Worm (Caenorhabditis elegans): ENCODE measurements around the gene K11H12.3.
A peak's percentile ranks its signal among the peaks of the same experiment; 100 is the strongest.

The K11H12.3 gene

DNA sequence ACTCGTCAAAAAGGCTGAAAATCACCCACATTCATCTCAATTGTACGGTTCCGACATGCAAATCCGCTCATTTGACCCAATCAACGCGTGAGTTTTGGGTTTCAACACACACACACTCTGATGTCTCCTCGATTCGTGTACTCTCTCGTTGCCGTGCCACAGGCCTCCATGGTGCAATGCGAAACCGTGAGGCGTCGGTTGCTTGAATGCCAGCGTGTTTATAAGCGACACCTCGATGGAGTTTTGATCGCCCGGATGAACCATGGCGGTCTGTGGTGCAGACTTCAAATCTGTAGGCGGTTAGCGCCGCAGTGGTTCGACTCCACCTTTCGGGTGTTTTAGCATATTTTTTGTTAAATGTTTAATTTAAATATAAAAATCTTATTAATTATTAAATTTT, 15.3 kb downstream of the K11H12.3 start (continued):
- TF ChIP-seq T26A8.4 (GFP tag; IDR thresholded peaks at IDR 0.05) (peak; percentile 37; the same call in 1 of the 2 replicates), madf-5 (GFP tag; IDR thresholded peaks at IDR 0.05) (no peak)

- TF ChIP-seq egl-43 (GFP tag; IDR thresholded peaks at IDR 0.05) (0 out of 2 replicates have a peak, but pooled peaks have one; percentile 6), ZK337.2 (GFP tag; IDR thresholded peaks at IDR 0.05) (no peak), set-16 (GFP tag; IDR thresholded peaks at IDR 0.05) (peak; percentile 69), php-3 (GFP tag; IDR thresholded peaks at IDR 0.05) (no peak), pqm-1 (tag; optimal IDR thresholded peaks at IDR 0.05) (no peak)
These were observed 16.2 kb downstream of the K11H12.3 start for ce11 chrIV:657046-657445.

ce11 chrIV:654526-655440, 18.5 kb downstream of the K11H12.3 start, which contains the start of the genes rpl-15 and K11H12.8:
rpl-15 (minus strand) TSS chrIV:654576.
K11H12.8 (plus strand) TSS chrIV:655390.
- peak; percentile 99 for TF ChIP-seq lin-38 (GFP tag; IDR thresholded peaks at IDR 0.05)
- peak; percentile 99 for TF ChIP-seq sdz-12 (GFP tag; optimal IDR thresholded peaks at IDR 0.05)
- peak; percentile 98 for TF ChIP-seq dpl-1 (GFP tag; optimal IDR thresholded peaks at IDR 0.05)
- peak; percentile 98 for TF ChIP-seq lin-1 (GFP tag; IDR thresholded peaks at IDR 0.05)
- peak; percentile 94 for TF ChIP-seq cey-2 (tag; optimal IDR thresholded peaks at IDR 0.05; ENCODE audit: borderline replicate concordance, insufficient read depth)
- peak; percentile 97 for TF ChIP-seq R02D3.7 (tag; optimal IDR thresholded peaks at IDR 0.05)
- TF ChIP-seq attf-4 (tag; optimal IDR thresholded peaks at IDR 0.05): peak; percentile 75
- TF ChIP-seq daf-8 (GFP tag; IDR thresholded peaks at IDR 0.05): 0 out of 2 replicates have a peak, but pooled peaks have one; percentile 44
- TF ChIP-seq nhr-10 (tag; optimal IDR thresholded peaks at IDR 0.05): peak; percentile 96
- TF ChIP-seq zip-11 (GFP tag; IDR thresholded peaks at IDR 0.05): peak; percentile 70; the same call in 1 of the 2 replicates
- TF ChIP-seq lin-15B (tag; optimal IDR thresholded peaks at IDR 0.05): peak; percentile 96
- TF ChIP-seq mep-1 (tag; optimal IDR thresholded peaks at IDR 0.05): peak; percentile 100
- TF ChIP-seq rbr-2 (tag; optimal IDR thresholded peaks at IDR 0.05): peak; percentile 100
- peak; percentile 100 for TF ChIP-seq tra-1 (GFP tag; IDR thresholded peaks at IDR 0.05)
- peak; percentile 86 to 99 for TF ChIP-seq mdl-1 (tag; optimal IDR thresholded peaks at IDR 0.05)
- peak; percentile 99 for TF ChIP-seq saeg-2 (GFP tag; IDR thresholded peaks at IDR 0.05)
- TF ChIP-seq F44E2.7 (GFP tag; IDR thresholded peaks at IDR 0.05): peak; percentile 91; the same call in 1 of the 2 replicates
- peak; percentile 71; the same call in 1 of the 2 replicates for TF ChIP-seq F26F4.8 (GFP tag; conservative IDR thresholded peaks at IDR 0.05)
- peak; percentile 100 for TF ChIP-seq ceh-20 (GFP tag; IDR thresholded peaks at IDR 0.05)
- TF ChIP-seq lir-3 (tag; optimal IDR thresholded peaks at IDR 0.05): peak; percentile 84
- peak; percentile 98 for TF ChIP-seq duxl-1 (tag; optimal IDR thresholded peaks at IDR 0.05; ENCODE audit: poor library complexity)
- peak; percentile 99 for TF ChIP-seq vab-7 (GFP tag; IDR thresholded peaks at IDR 0.05)
- peak; percentile 53 for TF ChIP-seq ztf-11 (tag; optimal IDR thresholded peaks at IDR 0.05)
- TF ChIP-seq Y48G9A.11 (GFP tag; IDR thresholded peaks at IDR 0.05): peak; percentile 96
- peak; percentile 97 for TF ChIP-seq F37D6.2 (tag; optimal IDR thresholded peaks at IDR 0.05)
- TF ChIP-seq lin-29 (GFP tag; IDR thresholded peaks at IDR 0.05): peak; percentile 97
- TF ChIP-seq ceh-62 (tag; optimal IDR thresholded peaks at IDR 0.05): peak; percentile 35
- TF ChIP-seq ctbp-1 (GFP tag; IDR thresholded peaks at IDR 0.05): peak; percentile 99
- peak; percentile 98 for TF ChIP-seq D1046.2 (GFP tag; IDR thresholded peaks at IDR 0.05)
- TF ChIP-seq gei-8 (GFP tag; optimal IDR thresholded peaks at IDR 0.05): peak; percentile 89
- peak; percentile 64 for TF ChIP-seq ama-1 (optimal IDR thresholded peaks at IDR 0.05)
- peak; percentile 99 for TF ChIP-seq arid-1 (GFP tag; conservative IDR thresholded peaks at IDR 0.05)
- TF ChIP-seq nhr-76 (tag; optimal IDR thresholded peaks at IDR 0.05): peak; percentile 91
- TF ChIP-seq skn-1 (tag; optimal IDR thresholded peaks at IDR 0.05): peak; percentile 92
- TF ChIP-seq pqm-1 (tag; optimal IDR thresholded peaks at IDR 0.05): peak; percentile 93
- peak; percentile 99 for TF ChIP-seq lin-13 (GFP tag; optimal IDR thresholded peaks at IDR 0.05)
- TF ChIP-seq zfp-3 (GFP tag; conservative IDR thresholded peaks at IDR 0.05): peak; percentile 100
- peak; percentile 99 for TF ChIP-seq T20F7.1 (GFP tag; optimal IDR thresholded peaks at IDR 0.05)
- peak; percentile 89; the same call in 1 of the 2 replicates for TF ChIP-seq tag-97 (GFP tag; IDR thresholded peaks at IDR 0.05)
- peak; percentile 98 for TF ChIP-seq egl-43 (GFP tag; IDR thresholded peaks at IDR 0.05)

All from whole organism, L4 larva.